Fruit fly (Drosophila melanogaster) whole organism, wandering third instar larva: ENCODE results near the gene mRpL19.

Experiments used
- Abd-B ChIP-seq: fragments of >200 bp; optimal IDR thresholded peaks from 2 replicates; lab custom pipeline; 2017; ENCODE audit warnings: missing biosample characterization, missing genetic modification characterization
- CG32264 ChIP-seq: fragments of 200-800 bp; sonication (Bioruptor generic); optimal IDR thresholded peaks from 2 replicates; lab custom pipeline; 2016; ENCODE audit warnings: missing biosample characterization, missing genetic modification characterization
- CG9705 ChIP-seq: fragments of 200-800 bp; sonication (Bioruptor generic); optimal IDR thresholded peaks from 2 replicates; lab custom pipeline; 2018; ENCODE audit warnings: missing biosample characterization, mild to moderate bottlenecking, missing genetic modification characterization
- CrebA ChIP-seq: fragments of 200-800 bp; sonication (Bioruptor generic); optimal IDR thresholded peaks from 2 replicates; lab custom pipeline; 2016; ENCODE audit warnings: missing biosample characterization, mild to moderate bottlenecking, missing genetic modification characterization, borderline replicate concordance
- Dfd ChIP-seq: fragments of >200 bp; optimal IDR thresholded peaks from 2 replicates; lab custom pipeline; 2017; ENCODE audit warnings: missing biosample characterization, missing genetic modification characterization
- Dif ChIP-seq: fragments of 200-275, 200-300 bp; sonication (Bioruptor generic); optimal IDR thresholded peaks from 2 replicates; lab custom pipeline; 2018; ENCODE audit warnings: missing biosample characterization, missing genetic modification characterization; ENCODE audit not compliant: partially characterized antibody
- GATAd ChIP-seq: sonication (Bioruptor generic); optimal IDR thresholded peaks from 2 replicates; lab custom pipeline; 2016; ENCODE audit warnings: missing biosample characterization, missing genetic modification characterization
- HLH106 ChIP-seq: fragments of 200-800 bp; optimal IDR thresholded peaks from 3 replicates; lab custom pipeline; 2019; ENCODE audit warnings: missing biosample characterization, mild to moderate bottlenecking, missing genetic modification characterization, moderate library complexity
- Hnf4 ChIP-seq: fragments of 200-800 bp; sonication (Bioruptor generic); optimal IDR thresholded peaks from 2 replicates; lab custom pipeline; 2016; ENCODE audit warnings: missing biosample characterization, mild to moderate bottlenecking, missing genetic modification characterization
- Hr78 ChIP-seq: fragments of >200 bp; optimal IDR thresholded peaks from 2 replicates; lab custom pipeline; 2017; ENCODE audit warnings: missing biosample characterization, missing genetic modification characterization
- Hr83 ChIP-seq: fragments of 200-300 bp; sonication (Bioruptor generic); optimal IDR thresholded peaks from 2 replicates; lab custom pipeline; 2016; ENCODE audit warnings: missing biosample characterization, mild to moderate bottlenecking, missing genetic modification characterization, moderate library complexity; ENCODE audit not compliant: poor library complexity, severe bottlenecking
- Jra ChIP-seq: sonication (Bioruptor generic); optimal IDR thresholded peaks from 2 replicates; lab custom pipeline; 2016; ENCODE audit warnings: missing biosample characterization, missing genetic modification characterization
- Mio ChIP-seq: sonication (Bioruptor generic); optimal IDR thresholded peaks from 2 replicates; lab custom pipeline; 2016; ENCODE audit warnings: missing biosample characterization, missing genetic modification characterization
- Myc ChIP-seq: fragments of >200 bp; optimal IDR thresholded peaks from 2 replicates; lab custom pipeline; 2017
- N ChIP-seq: fragments of >200 bp; optimal IDR thresholded peaks from 2 replicates; lab custom pipeline; 2018; ENCODE audit warnings: missing biosample characterization, missing external identifiers, missing genetic modification characterization
- OdsH ChIP-seq: fragments of 200-800 bp; sonication (Bioruptor generic); optimal IDR thresholded peaks from 2 replicates; lab custom pipeline; 2016; ENCODE audit warnings: missing biosample characterization, mild to moderate bottlenecking, missing genetic modification characterization
- Rel ChIP-seq, 2 experiments: fragments of 200-800 bp; sonication (Bioruptor generic) in 1 of 2; optimal IDR thresholded peaks; 2 replicates in 1 of 2; 3 replicates in 1 of 2; lab custom pipeline; 2016 to 2019; ENCODE audit warnings: mild to moderate bottlenecking in 2 of 2, missing biosample characterization in 2 of 2, missing genetic modification characterization in 2 of 2, moderate library complexity in 1 of 2
- Sp1 ChIP-seq: fragments of 200-800 bp; sonication (Bioruptor generic); optimal IDR thresholded peaks from 3 replicates; lab custom pipeline; 2019; ENCODE audit warnings: missing biosample characterization, mild to moderate bottlenecking, missing genetic modification characterization, moderate library complexity
- Vsx2 ChIP-seq: fragments of 200-300, 225-300 bp; sonication (Bioruptor generic); optimal IDR thresholded peaks from 2 replicates; lab custom pipeline; 2018; ENCODE audit warnings: missing biosample characterization, missing genetic modification characterization; ENCODE audit not compliant: partially characterized antibody
- br ChIP-seq: fragments of 200-800 bp; sonication (Bioruptor generic); optimal IDR thresholded peaks from 2 replicates; lab custom pipeline; 2016; ENCODE audit warnings: missing biosample characterization, missing genetic modification characterization
- brk ChIP-seq: fragments of 200-800 bp; sonication (Bioruptor generic); optimal IDR thresholded peaks from 2 replicates; lab custom pipeline; 2016; ENCODE audit warnings: missing biosample characterization, mild to moderate bottlenecking, missing genetic modification characterization
- dl ChIP-seq, 2 experiments: fragments of 175-275, 200-275 bp in 1 of 2; fragments of 200-275 bp in 1 of 2; sonication (Bioruptor generic); optimal IDR thresholded peaks; lab custom pipeline; 2018; ENCODE audit warnings: mild to moderate bottlenecking in 2 of 2, missing biosample characterization in 2 of 2, missing genetic modification characterization in 2 of 2, moderate library complexity in 2 of 2; ENCODE audit not compliant: partially characterized antibody in 2 of 2, insufficient read depth in 1 of 2
- dmrt93B ChIP-seq: fragments of 200-800 bp; sonication (Bioruptor generic); optimal IDR thresholded peaks from 2 replicates; lab custom pipeline; 2018; ENCODE audit warnings: missing biosample characterization, mild to moderate bottlenecking, missing genetic modification characterization
- dsf ChIP-seq: sonication (Bioruptor generic); optimal IDR thresholded peaks from 2 replicates; lab custom pipeline; 2016; ENCODE audit warnings: missing biosample characterization, missing genetic modification characterization, borderline replicate concordance
- ey ChIP-seq: fragments of 200-800 bp; sonication (Bioruptor generic); optimal IDR thresholded peaks from 2 replicates; lab custom pipeline; 2016; ENCODE audit warnings: missing biosample characterization, missing genetic modification characterization
- foxo ChIP-seq, 2 experiments: fragments of 200-800 bp; sonication (Bioruptor generic); optimal IDR thresholded peaks; 2 replicates in 1 of 2; 3 replicates in 1 of 2; lab custom pipeline; 2016 to 2017; ENCODE audit warnings: missing biosample characterization in 2 of 2, missing genetic modification characterization in 2 of 2
- fru ChIP-seq: fragments of 200-800 bp; sonication (Bioruptor generic); optimal IDR thresholded peaks from 3 replicates; lab custom pipeline; 2016; ENCODE audit warnings: missing biosample characterization, mild to moderate bottlenecking, missing genetic modification characterization
- h ChIP-seq: fragments of 200-800 bp; sonication (Bioruptor generic); optimal IDR thresholded peaks from 3 replicates; lab custom pipeline; 2016; ENCODE audit warnings: missing biosample characterization, mild to moderate bottlenecking, missing genetic modification characterization
- jim ChIP-seq: fragments of 175-275, 200-325 bp; sonication (Bioruptor generic); optimal IDR thresholded peaks from 2 replicates; lab custom pipeline; 2016; ENCODE audit warnings: missing biosample characterization, mild to moderate bottlenecking, missing genetic modification characterization
- lola ChIP-seq: fragments of >200 bp; optimal IDR thresholded peaks from 2 replicates; lab custom pipeline; 2017; ENCODE audit warnings: missing biosample characterization, missing genetic modification characterization
- pan ChIP-seq: fragments of >200 bp; optimal IDR thresholded peaks from 2 replicates; lab custom pipeline; 2017
- psq ChIP-seq: fragments of 200-800 bp; sonication (Bioruptor generic); optimal IDR thresholded peaks from 3 replicates; lab custom pipeline; 2017; ENCODE audit warnings: missing biosample characterization, mild to moderate bottlenecking, missing genetic modification characterization, moderate library complexity
- rgr ChIP-seq: fragments of 200-800 bp; sonication (Bioruptor generic); optimal IDR thresholded peaks from 3 replicates; lab custom pipeline; 2016; ENCODE audit warnings: missing biosample characterization, mild to moderate bottlenecking, missing genetic modification characterization
- sage ChIP-seq: fragments of 200-800 bp; sonication (Bioruptor generic); optimal IDR thresholded peaks from 2 replicates; lab custom pipeline; 2016; ENCODE audit warnings: missing biosample characterization, mild to moderate bottlenecking, missing genetic modification characterization
- sv ChIP-seq: fragments of 200-800 bp; sonication (Bioruptor generic); optimal IDR thresholded peaks from 3 replicates; lab custom pipeline; 2016; ENCODE audit warnings: missing biosample characterization, missing genetic modification characterization
- tai ChIP-seq: sonication (Bioruptor generic); optimal IDR thresholded peaks from 2 replicates; lab custom pipeline; 2016; ENCODE audit warnings: missing biosample characterization, missing genetic modification characterization
- usp ChIP-seq: fragments of >200 bp; optimal IDR thresholded peaks from 2 replicates; lab custom pipeline; 2017; ENCODE audit warnings: missing biosample characterization, missing genetic modification characterization
- woc ChIP-seq: sonication (Bioruptor generic); optimal IDR thresholded peaks from 2 replicates; lab custom pipeline; 2016; ENCODE audit warnings: missing biosample characterization, mild to moderate bottlenecking, missing genetic modification characterization

The mRpL19 gene

DNA sequence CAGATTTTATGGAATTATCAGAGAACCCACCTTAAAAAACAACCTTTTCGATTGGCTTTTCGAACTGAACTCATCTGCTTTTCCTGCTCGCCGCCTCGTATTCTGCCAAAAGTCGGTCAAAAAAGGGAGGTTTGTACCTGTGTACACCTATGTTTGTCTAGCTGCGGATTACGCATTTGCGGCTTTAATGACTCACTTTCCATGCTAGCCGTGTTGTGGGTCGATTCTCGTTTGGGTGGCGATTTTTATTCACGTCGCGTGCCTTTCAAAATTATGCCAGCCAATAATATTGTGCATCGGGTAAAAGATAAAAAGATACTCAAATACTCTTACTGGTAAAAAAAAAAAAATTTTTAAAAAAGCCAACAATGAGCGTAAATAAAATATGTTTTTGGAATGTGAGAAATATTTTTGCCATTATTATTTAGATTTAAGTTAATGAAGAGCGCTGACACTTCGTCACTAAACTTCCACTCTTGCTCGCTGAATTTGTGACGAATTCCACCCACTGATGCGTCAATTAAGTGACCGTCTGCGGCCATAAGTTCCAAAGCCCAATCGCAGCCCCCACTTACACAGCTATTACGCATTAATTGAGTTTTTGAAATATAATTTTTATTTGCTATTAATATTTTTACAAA, 28.2 kb upstream of the mRpL19 start, which contains the start of gene Cyp313b1:
TSS of gene Cyp313b1 (minus strand) at position 71 of the 641 bp plus-strand sequence.
- TF ChIP-seq fru (no peak), h (GFP tag; lab: Kevin White, UChicago) (peak; percentile 24)

DNA sequence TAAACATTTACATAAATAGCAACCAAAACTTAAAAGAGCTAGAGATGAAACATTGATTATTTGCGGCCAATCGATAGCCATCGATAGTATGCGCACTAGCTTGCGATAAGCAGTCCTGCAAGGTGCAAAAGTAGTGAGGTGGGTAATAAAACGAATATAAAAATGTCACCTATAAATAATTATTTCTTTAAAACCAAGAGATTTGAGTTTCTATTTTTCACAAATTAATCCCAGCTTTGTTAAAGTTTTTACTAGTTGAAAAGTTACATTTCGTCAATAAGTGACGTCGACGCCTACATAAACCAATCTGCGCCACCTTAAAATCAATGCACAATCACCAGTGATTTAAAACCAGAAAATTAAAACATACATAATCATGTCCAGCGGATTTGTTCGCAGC, 23.2 kb upstream of the mRpL19 start, which contains the start of the genes Mkk4 and SLIRP2:
TSS of gene Mkk4 (minus strand) at position 56 of the 400 bp plus-strand sequence.
TSS of gene SLIRP2 (plus strand) at position 344 of the 400 bp plus-strand sequence.
- TF ChIP-seq tai (GFP tag; lab: Kevin White, UChicago) (no peak), OdsH (peak; percentile 98), brk (GFP tag; lab: Kevin White, UChicago) (peak; percentile 95), N (no peak), HLH106 (peak; percentile 99), sage (GFP tag; lab: Kevin White, UChicago) (peak; percentile 97), dsf (GFP tag; lab: Kevin White, UChicago) (peak; percentile 95), GATAd (GFP tag; lab: Kevin White, UChicago) (peak; percentile 95), usp (no peak), psq (GFP tag; lab: Kevin White, UChicago) (peak; percentile 96), lola (no peak), Dfd (peak; percentile 54), sv (GFP tag; lab: Kevin White, UChicago) (peak; percentile 99), Myc (lab: Kevin White, UChicago) (no peak), h (GFP tag; lab: Kevin White, UChicago) (peak; percentile 99), Hr78 (GFP tag; lab: Kevin White, UChicago) (no peak), woc (GFP tag; lab: Kevin White, UChicago) (peak; percentile 99), Hnf4 (GFP tag; lab: Kevin White, UChicago) (peak; percentile 99), fru (peak; percentile 98), CG32264 (peak; percentile 96), Rel (GFP tag; optimal IDR thresholded peaks at IDR 0.05; lab: Kevin White, UChicago) (peak; percentile 89), Rel (tag; optimal IDR thresholded peaks at IDR 0.05; lab: Kevin White, UChicago) (peak; percentile 90), dl (GFP tag; optimal IDR thresholded peaks at IDR 0.05; lab: Kevin White, UChicago; ENCODE audit: insufficient read depth in 1 of 2, partially characterized antibody in 2 of 2) (no peak), Dif (no peak), Abd-B (no peak), jim (peak; percentile 64), CG9705 (GFP tag; lab: Kevin White, UChicago) (peak; percentile 98), pan (lab: Kevin White, UChicago) (no peak), Mio (peak; percentile 89), Hr83 (GFP tag; lab: Kevin White, UChicago) (peak; percentile 91), rgr (GFP tag; lab: Kevin White, UChicago) (peak; percentile 99), br (GFP tag; lab: Kevin White, UChicago) (peak; percentile 99), Jra (GFP tag; lab: Kevin White, UChicago) (peak; percentile 96), CrebA (GFP tag; lab: Kevin White, UChicago) (no peak), ey (GFP tag; lab: Kevin White, UChicago) (peak; percentile 99), Vsx2 (no peak), Sp1 (peak; percentile 98), foxo (GFP tag; optimal IDR thresholded peaks at IDR 0.05; lab: Kevin White, UChicago) (peak; percentile 95 to 99), dmrt93B (GFP tag; lab: Kevin White, UChicago) (peak; percentile 98)

DNA sequence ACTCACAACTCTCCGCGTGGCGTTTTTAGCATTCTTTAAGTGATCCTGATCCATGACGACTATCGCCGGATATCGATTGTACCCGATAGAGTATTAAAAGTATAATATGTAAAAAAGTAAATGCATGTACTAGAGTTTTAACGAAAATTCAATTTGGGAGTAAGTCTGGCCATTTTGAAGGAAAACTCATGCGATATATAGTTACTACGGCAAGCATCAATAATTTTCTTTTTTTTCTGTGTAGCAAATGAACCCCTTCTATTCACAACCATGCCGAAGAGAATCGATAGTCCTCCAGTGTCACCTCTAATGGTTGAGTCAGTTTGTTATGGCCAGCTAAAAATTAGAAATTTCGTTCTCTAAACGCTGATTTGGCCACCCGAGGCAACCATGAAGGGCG, 21.2 kb upstream of the mRpL19 start, which contains the start of the genes Sys1 and Dhod:
TSS of gene Sys1 (plus strand) at position 91 of the 400 bp plus-strand sequence.
TSS of gene Dhod (minus strand) at position 186 of the 400 bp plus-strand sequence.
- TF ChIP-seq pan (lab: Kevin White, UChicago) (no peak), foxo (GFP tag; optimal IDR thresholded peaks at IDR 0.05; lab: Kevin White, UChicago) (peak in 1 of 2 experiments; percentile 89), Hr83 (GFP tag; lab: Kevin White, UChicago) (peak; percentile 84), CrebA (GFP tag; lab: Kevin White, UChicago) (no peak), Vsx2 (no peak), Sp1 (peak; percentile 57), Hnf4 (GFP tag; lab: Kevin White, UChicago) (peak; percentile 87), dsf (GFP tag; lab: Kevin White, UChicago) (peak; percentile 40), rgr (GFP tag; lab: Kevin White, UChicago) (peak; percentile 88), Abd-B (no peak), dl (GFP tag; optimal IDR thresholded peaks at IDR 0.05; lab: Kevin White, UChicago; ENCODE audit: insufficient read depth in 1 of 2, partially characterized antibody in 2 of 2) (no peak), h (GFP tag; lab: Kevin White, UChicago) (peak; percentile 91), usp (no peak), OdsH (peak; percentile 80), CG32264 (peak; percentile 15), sv (GFP tag; lab: Kevin White, UChicago) (peak; percentile 64), CG9705 (GFP tag; lab: Kevin White, UChicago) (peak; percentile 61), lola (no peak), psq (GFP tag; lab: Kevin White, UChicago) (peak; percentile 75), woc (GFP tag; lab: Kevin White, UChicago) (peak; percentile 83), brk (GFP tag; lab: Kevin White, UChicago) (peak; percentile 75), HLH106 (peak; percentile 65), Myc (lab: Kevin White, UChicago) (no peak), Jra (GFP tag; lab: Kevin White, UChicago) (peak; percentile 93), jim (peak; percentile 75), sage (GFP tag; lab: Kevin White, UChicago) (peak; percentile 33), br (GFP tag; lab: Kevin White, UChicago) (peak; percentile 83), Rel (GFP tag; optimal IDR thresholded peaks at IDR 0.05; lab: Kevin White, UChicago) (no peak), Rel (tag; optimal IDR thresholded peaks at IDR 0.05; lab: Kevin White, UChicago) (peak; percentile 7), fru (peak; percentile 83), dmrt93B (GFP tag; lab: Kevin White, UChicago) (peak; percentile 34), GATAd (GFP tag; lab: Kevin White, UChicago) (peak; percentile 70), Mio (peak; percentile 47), ey (GFP tag; lab: Kevin White, UChicago) (peak; percentile 86)
